Worm (Caenorhabditis elegans): Measurements from ENCODE around the gene egl-26.

DNA sequence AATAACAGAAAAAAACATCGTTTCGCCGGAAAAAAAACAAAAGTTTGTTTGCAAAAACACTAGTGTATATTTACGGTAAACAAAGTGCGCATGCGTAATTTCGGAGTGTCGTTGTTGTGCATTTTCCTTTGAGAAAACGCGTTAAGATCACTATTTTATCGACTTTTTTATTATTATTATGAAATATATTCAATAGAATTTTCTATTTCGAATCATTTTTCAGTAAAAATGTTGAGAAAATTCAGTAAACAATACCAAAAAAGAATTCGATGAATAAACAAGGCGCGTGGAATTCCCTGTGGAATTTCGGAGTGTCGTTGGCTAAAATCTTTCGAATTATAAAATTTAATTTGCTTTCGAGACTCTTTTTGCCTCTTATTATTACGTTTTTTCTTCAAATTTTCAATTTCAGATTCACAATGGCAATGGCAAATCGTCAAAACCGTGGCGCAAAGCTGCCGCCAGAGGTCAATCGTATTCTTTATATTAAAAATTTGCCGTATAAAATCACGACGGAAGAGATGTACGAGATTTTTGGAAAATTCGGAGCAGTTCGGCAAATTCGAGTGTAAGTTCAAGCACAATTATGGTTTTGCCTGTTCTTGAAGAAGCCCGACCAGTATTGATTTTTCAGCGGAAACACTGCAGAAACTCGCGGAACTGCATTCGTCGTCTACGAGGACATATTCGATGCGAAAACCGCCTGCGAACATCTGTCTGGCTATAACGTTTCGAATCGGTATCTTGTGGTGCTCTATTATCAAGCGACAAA lies 28.7 kb downstream of the egl-26 start, which contains the start of the genes luc-7L3 and sftb-6:
- no peak for TF ChIP-seq nhr-11 (tag; optimal IDR thresholded peaks at IDR 0.05)
- TF ChIP-seq nhr-6 (tag; optimal IDR thresholded peaks at IDR 0.05) = peak; percentile 20
- no peak for TF ChIP-seq ceh-16 (tag; optimal IDR thresholded peaks at IDR 0.05)
- TF ChIP-seq fos-1 (tag; optimal IDR thresholded peaks at IDR 0.05) = no peak
- TF ChIP-seq lin-13 (GFP tag; optimal IDR thresholded peaks at IDR 0.05) = peak; percentile 57
- no peak for TF ChIP-seq blmp-1 (tag; optimal IDR thresholded peaks at IDR 0.05; ENCODE audit: insufficient read depth)
- no peak for TF ChIP-seq elt-1 (tag; optimal IDR thresholded peaks at IDR 0.05)
